Fruit fly (Drosophila melanogaster) whole organism, prepupa: ENCODE data around the gene CG7029.
A peak's percentile ranks its signal among the peaks of the same experiment; 100 is the strongest.

Source experiments
- Blimp-1 ChIP-seq: fragments of 200-800 bp; sonication (Bioruptor generic); optimal IDR thresholded peaks from 3 replicates; lab custom pipeline; 2017; ENCODE audit warnings: missing biosample characterization, missing genetic modification characterization, mild to moderate bottlenecking, moderate library complexity, missing genetic modification reagents
- CG10631 ChIP-seq: fragments of 200-800 bp; sonication (Bioruptor generic); optimal IDR thresholded peaks from 2 replicates; lab custom pipeline; 2016; ENCODE audit warnings: missing biosample characterization, missing genetic modification characterization
- CG10669 ChIP-seq: fragments of 200-800 bp; sonication (Bioruptor generic); optimal IDR thresholded peaks from 3 replicates; lab custom pipeline; 2018; ENCODE audit warnings: missing biosample characterization, mild to moderate bottlenecking, missing genetic modification characterization, moderate library complexity
- CG11294 ChIP-seq: fragments of 200-800 bp; sonication (Bioruptor generic); IDR thresholded peaks from 2 replicates; pipeline ENCODE4 v1.3.6; 2022; ENCODE audit warnings: missing biosample characterization, missing genetic modification characterization
- CG11762 ChIP-seq: fragments of 200-800 bp; sonication (Bioruptor generic); optimal IDR thresholded peaks from 3 replicates; lab custom pipeline; 2016; ENCODE audit warnings: missing biosample characterization, missing genetic modification characterization; ENCODE audit not compliant: insufficient read depth
- CG11902 ChIP-seq: fragments of 200-800 bp; sonication (Bioruptor generic); optimal IDR thresholded peaks from 3 replicates; lab custom pipeline; 2016; ENCODE audit warnings: missing biosample characterization, missing genetic modification characterization
- CG15336 ChIP-seq: fragments of 200-800 bp; sonication (Bioruptor generic); IDR thresholded peaks from 2 replicates; pipeline ENCODE4 v1.3.6; 2022; ENCODE audit warnings: missing biosample characterization, missing genetic modification characterization
- CG16779 ChIP-seq: fragments of 200-800 bp; sonication (Bioruptor generic); optimal IDR thresholded peaks from 3 replicates; lab custom pipeline; 2017; ENCODE audit warnings: missing biosample characterization, mild to moderate bottlenecking, missing genetic modification characterization
- CG31627 ChIP-seq: fragments of 200-800 bp; sonication (Bioruptor generic); optimal IDR thresholded peaks from 3 replicates; lab custom pipeline; 2016; ENCODE audit warnings: missing biosample characterization, missing genetic modification characterization
- CG32006 ChIP-seq: fragments of 200-800 bp; sonication (Bioruptor generic); optimal IDR thresholded peaks from 3 replicates; lab custom pipeline; 2017; ENCODE audit warnings: missing biosample characterization, mild to moderate bottlenecking, missing genetic modification characterization
- CG34406 ChIP-seq: fragments of 200-800 bp; sonication (Bioruptor generic); optimal IDR thresholded peaks from 3 replicates; lab custom pipeline; 2016; ENCODE audit warnings: missing biosample characterization, missing genetic modification characterization
- CG3919 ChIP-seq: fragments of 200-800 bp; sonication (Bioruptor generic); optimal IDR thresholded peaks from 3 replicates; lab custom pipeline; 2016; ENCODE audit warnings: missing biosample characterization, missing genetic modification characterization
- CG4318 ChIP-seq: fragments of 200-800 bp; sonication (Bioruptor generic); optimal IDR thresholded peaks from 3 replicates; lab custom pipeline; 2017; ENCODE audit warnings: missing biosample characterization, mild to moderate bottlenecking, missing genetic modification characterization
- CG6163 ChIP-seq: fragments of 200-800 bp; sonication (Bioruptor generic); IDR thresholded peaks from 3 replicates; pipeline ENCODE4 v1.3.6; 2022; ENCODE audit warnings: missing biosample characterization, missing genetic modification characterization
- CG6808 ChIP-seq: fragments of 200-800 bp; sonication (Bioruptor generic); optimal IDR thresholded peaks from 3 replicates; lab custom pipeline; 2017; ENCODE audit warnings: missing biosample characterization, missing genetic modification characterization, mild to moderate bottlenecking, moderate library complexity, missing genetic modification reagents
- CG6854 ChIP-seq: fragments of 200-800 bp; sonication (Bioruptor generic); optimal IDR thresholded peaks from 2 replicates; lab custom pipeline; 2017; ENCODE audit warnings: missing biosample characterization, mild to moderate bottlenecking, missing genetic modification characterization
- CG7368 ChIP-seq: fragments of 200-800 bp; sonication (Bioruptor generic); optimal IDR thresholded peaks from 3 replicates; lab custom pipeline; 2016; ENCODE audit warnings: missing biosample characterization, missing genetic modification characterization
- CG8119 ChIP-seq: fragments of 200-800 bp; sonication (Bioruptor generic); IDR thresholded peaks from 3 replicates; pipeline ENCODE4 v1.3.6; 2022; ENCODE audit warnings: missing biosample characterization, missing genetic modification characterization
- CG8632 ChIP-seq: fragments of 200-800 bp; sonication (Bioruptor generic); optimal IDR thresholded peaks from 3 replicates; lab custom pipeline; 2016; ENCODE audit warnings: missing biosample characterization, missing genetic modification characterization
- Eip78C ChIP-seq: fragments of 200-800 bp; sonication (Bioruptor generic); peaks from one replicate; lab custom pipeline; 2016; ENCODE audit warnings: missing biosample characterization, missing genetic modification characterization
- Ets96B ChIP-seq: fragments of 200-800 bp; optimal IDR thresholded peaks from 2 replicates; lab custom pipeline; 2019; ENCODE audit warnings: missing biosample characterization, mild to moderate bottlenecking, missing genetic modification characterization, moderate library complexity
- Gug ChIP-seq: fragments of 200-800 bp; sonication (Bioruptor generic); IDR thresholded peaks from 2 replicates; pipeline ENCODE4 v1.3.6; 2022; ENCODE audit warnings: missing biosample characterization, missing genetic modification characterization
- Hr38 ChIP-seq: sonication (Bioruptor generic); optimal IDR thresholded peaks from 2 replicates; lab custom pipeline; 2016; ENCODE audit warnings: missing biosample characterization, missing genetic modification characterization
- Hr39 ChIP-seq: fragments of 200-800 bp; sonication (Bioruptor generic); optimal IDR thresholded peaks from 2 replicates; lab custom pipeline; 2016; ENCODE audit warnings: missing biosample characterization, missing genetic modification characterization
- Lpt ChIP-seq: fragments of 200-800 bp; sonication (Bioruptor generic); optimal IDR thresholded peaks from 3 replicates; lab custom pipeline; 2016; ENCODE audit warnings: missing biosample characterization, missing genetic modification characterization
- Met ChIP-seq: fragments of 200-800 bp; sonication (Bioruptor generic); optimal IDR thresholded peaks from 3 replicates; lab custom pipeline; 2016; ENCODE audit warnings: missing biosample characterization, missing genetic modification characterization
- Smox ChIP-seq: fragments of 200-800 bp; sonication (Bioruptor generic); optimal IDR thresholded peaks from 3 replicates; lab custom pipeline; 2016; ENCODE audit warnings: missing biosample characterization, missing genetic modification characterization
- Sox102F ChIP-seq: fragments of 200-800 bp; sonication (Bioruptor generic); optimal IDR thresholded peaks from 2 replicates; lab custom pipeline; 2016; ENCODE audit warnings: missing biosample characterization, mild to moderate bottlenecking, missing genetic modification characterization
- Sox14 ChIP-seq: fragments of 200-800 bp; sonication (Bioruptor generic); optimal IDR thresholded peaks from 3 replicates; lab custom pipeline; 2016; ENCODE audit warnings: missing biosample characterization, missing genetic modification characterization
- Sox15 ChIP-seq: fragments of 200-800 bp; sonication (Bioruptor generic); optimal IDR thresholded peaks from 3 replicates; lab custom pipeline; 2016; ENCODE audit warnings: missing biosample characterization, missing genetic modification characterization
- achi ChIP-seq: fragments of 200-800 bp; sonication (Bioruptor generic); optimal IDR thresholded peaks from 3 replicates; lab custom pipeline; 2016; ENCODE audit warnings: missing biosample characterization, missing genetic modification characterization
- acj6 ChIP-seq: fragments of 200-800 bp; sonication (Bioruptor generic); optimal IDR thresholded peaks from 3 replicates; lab custom pipeline; 2016; ENCODE audit warnings: missing biosample characterization, missing genetic modification characterization
- dac ChIP-seq: fragments of 200-800 bp; sonication (Bioruptor generic); optimal IDR thresholded peaks from 2 replicates; lab custom pipeline; 2017; ENCODE audit warnings: missing biosample characterization, mild to moderate bottlenecking, missing genetic modification characterization
- dsx ChIP-seq: fragments of 200-800 bp; optimal IDR thresholded peaks from 3 replicates; lab custom pipeline; 2019; ENCODE audit warnings: missing biosample characterization, mild to moderate bottlenecking, missing genetic modification characterization, moderate library complexity; ENCODE audit not compliant: poor library complexity, severe bottlenecking
- eg ChIP-seq: fragments of 200-800 bp; sonication (Bioruptor generic); IDR thresholded peaks from 3 replicates; pipeline ENCODE4 v1.3.6; 2022; ENCODE audit warnings: missing biosample characterization, missing genetic modification characterization
- esn ChIP-seq: fragments of 200-800 bp; sonication (Bioruptor generic); optimal IDR thresholded peaks from 2 replicates; lab custom pipeline; 2016; ENCODE audit warnings: missing biosample characterization, mild to moderate bottlenecking, missing genetic modification characterization, moderate library complexity
- fd59A ChIP-seq: fragments of 200-800 bp; sonication (Bioruptor generic); optimal IDR thresholded peaks from 2 replicates; lab custom pipeline; 2017; ENCODE audit warnings: missing biosample characterization, mild to moderate bottlenecking, missing genetic modification characterization, missing genetic modification reagents
- fd85E ChIP-seq: fragments of 200-800 bp; sonication (Bioruptor generic); optimal IDR thresholded peaks from 3 replicates; lab custom pipeline; 2016; ENCODE audit warnings: missing biosample characterization, missing genetic modification characterization
- fkh ChIP-seq: fragments of 200-800 bp; sonication (Bioruptor generic); optimal IDR thresholded peaks from 3 replicates; lab custom pipeline; 2017; ENCODE audit warnings: missing biosample characterization, mild to moderate bottlenecking, missing genetic modification characterization, moderate library complexity
- lz ChIP-seq: fragments of 200-800 bp; sonication (Bioruptor generic); optimal IDR thresholded peaks from 3 replicates; lab custom pipeline; 2016; ENCODE audit warnings: missing biosample characterization, missing genetic modification characterization
- pdm3 ChIP-seq: fragments of 200-800 bp; sonication (Bioruptor generic); optimal IDR thresholded peaks from 3 replicates; lab custom pipeline; 2016; ENCODE audit warnings: missing biosample characterization, missing genetic modification characterization
- spab ChIP-seq: fragments of 200-800 bp; sonication (Bioruptor generic); optimal IDR thresholded peaks from 2 replicates; lab custom pipeline; 2017; ENCODE audit warnings: missing biosample characterization, mild to moderate bottlenecking, missing genetic modification characterization, missing genetic modification reagents
- ss ChIP-seq, 2 experiments: fragments of 200-800 bp; sonication (Bioruptor generic); optimal IDR thresholded peaks; 2 replicates in 1 of 2; 3 replicates in 1 of 2; lab custom pipeline; 2017 to 2018; ENCODE audit warnings: mild to moderate bottlenecking in 2 of 2, missing biosample characterization in 2 of 2, missing genetic modification characterization in 2 of 2, moderate library complexity in 1 of 2
- svp ChIP-seq: fragments of 200-800 bp; sonication (Bioruptor generic); peaks from one replicate; lab custom pipeline; 2016; ENCODE audit warnings: missing biosample characterization, missing genetic modification characterization
- topi ChIP-seq: fragments of 200-800 bp; sonication (Bioruptor generic); optimal IDR thresholded peaks from 3 replicates; lab custom pipeline; 2016; ENCODE audit warnings: missing biosample characterization, missing genetic modification characterization
- vri ChIP-seq: fragments of 200-800 bp; sonication (Bioruptor generic); optimal IDR thresholded peaks from 3 replicates; lab custom pipeline; 2016; ENCODE audit warnings: missing biosample characterization, mild to moderate bottlenecking, missing genetic modification characterization

The CG7029 gene

DNA sequence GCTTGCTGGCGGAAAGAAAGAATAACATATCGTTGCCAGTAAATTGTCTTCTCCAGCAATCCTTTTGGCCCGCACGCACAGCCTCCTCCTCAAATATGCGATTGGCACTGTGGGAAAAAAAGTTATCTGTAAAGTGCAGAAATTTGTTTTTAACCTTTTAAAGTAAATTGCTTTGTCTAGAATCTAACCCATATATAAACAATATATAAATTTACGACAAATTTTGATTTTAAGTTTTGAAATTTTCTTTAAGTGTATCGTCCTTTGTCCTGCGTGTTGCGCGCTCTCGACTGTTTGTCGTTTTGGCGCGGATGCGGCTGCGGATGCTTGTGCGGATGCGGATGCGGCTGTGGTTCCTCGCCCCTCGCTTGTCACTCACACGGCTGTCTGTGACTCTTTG, 56.4 kb downstream of the CG7029 start:
- TF ChIP-seq lz (GFP tag; lab: Kevin White, UChicago), result no peak
- TF ChIP-seq CG10669 (GFP tag; lab: Kevin White, UChicago), result peak; percentile 0
- peak; percentile 63 for TF ChIP-seq svp (GFP tag; lab: Kevin White, UChicago)
- no peak for TF ChIP-seq fd85E (GFP tag; lab: Kevin White, UChicago)
- no peak for TF ChIP-seq achi
- TF ChIP-seq CG10631 (GFP tag; lab: Kevin White, UChicago), result peak; percentile 2
- TF ChIP-seq CG32006 (GFP tag; lab: Kevin White, UChicago), result peak; percentile 20
- peak; percentile 61 for TF ChIP-seq Eip78C (GFP tag; lab: Kevin White, UChicago)
- TF ChIP-seq Ets96B (tag; lab: Kevin White, UChicago), result peak; percentile 21
- TF ChIP-seq CG6163 (GFP tag; lab: Robert Waterston, UW), result peak; percentile 45; the same call in 1 of the 3 replicates
- peak; percentile 6 for TF ChIP-seq CG3919 (GFP tag; lab: Kevin White, UChicago)
- TF ChIP-seq, all 60 proteins: peak for 8

DNA sequence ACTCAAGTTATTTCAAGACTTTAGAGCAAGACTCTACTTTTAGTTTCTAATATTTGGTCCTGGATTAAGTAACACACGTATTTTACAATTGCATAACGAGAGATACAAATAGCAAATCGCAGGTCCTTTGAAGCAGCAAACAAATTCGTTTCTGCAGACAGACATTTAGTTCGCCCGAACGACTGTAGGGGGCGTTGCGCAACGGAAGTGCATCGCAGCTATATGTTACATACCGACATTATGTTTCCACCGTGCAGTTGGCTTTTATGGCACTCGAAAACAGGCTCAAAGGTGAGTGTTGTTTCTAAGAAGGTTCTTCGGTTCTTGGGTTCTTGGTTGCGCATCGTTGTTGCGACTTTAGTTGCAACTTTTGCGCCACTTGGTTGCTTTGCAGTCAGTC, 59.6 kb downstream of the CG7029 start:
- no peak for TF ChIP-seq Blimp-1
- TF ChIP-seq pdm3 (GFP tag; lab: Kevin White, UChicago), result no peak
- TF ChIP-seq CG4318 (GFP tag; lab: Kevin White, UChicago), result no peak
- no peak for TF ChIP-seq fd59A
- TF ChIP-seq esn (GFP tag; lab: Kevin White, UChicago), result no peak
- no peak for TF ChIP-seq CG11294 (GFP tag; lab: Robert Waterston, UW)
- no peak for TF ChIP-seq vri (GFP tag; lab: Kevin White, UChicago)
- TF ChIP-seq CG15336 (GFP tag; lab: Robert Waterston, UW), result no peak
- TF ChIP-seq CG8632, result no peak
- TF ChIP-seq CG16779 (tag; lab: Kevin White, UChicago), result no peak
- TF ChIP-seq eg (GFP tag; lab: Robert Waterston, UW), result no peak
- no peak for TF ChIP-seq dac (GFP tag; lab: Kevin White, UChicago)
- TF ChIP-seq Met, result no peak
- no peak for TF ChIP-seq dsx (GFP tag; lab: Kevin White, UChicago)
- no peak for TF ChIP-seq Sox15 (GFP tag; lab: Kevin White, UChicago)
- no peak for TF ChIP-seq spab (GFP tag; lab: Kevin White, UChicago)
- TF ChIP-seq Hr38 (GFP tag; lab: Kevin White, UChicago), result no peak

DNA sequence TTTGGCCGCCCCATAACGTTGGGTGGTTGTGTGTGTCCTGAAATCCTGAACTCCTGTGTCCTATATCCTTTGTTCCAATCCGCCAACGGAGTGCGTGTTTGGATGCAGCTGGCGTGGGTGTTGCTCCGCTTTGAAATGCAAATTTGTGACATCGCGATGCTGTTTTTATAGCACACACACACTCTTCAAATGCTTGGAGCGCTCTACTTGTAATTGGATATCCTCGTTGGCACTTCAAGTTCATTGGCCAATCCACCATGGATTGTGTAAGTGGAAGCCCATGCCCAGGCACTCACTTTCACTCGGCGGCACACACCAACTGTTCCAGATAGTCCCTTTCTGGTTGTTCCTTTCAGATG, 65.4 kb downstream of the CG7029 start, which contains the start of gene CG13840:
Gene CG13840 (minus strand): TSS at position 101 of the 359 bp plus-strand sequence.
- TF ChIP-seq Sox102F (GFP tag; lab: Kevin White, UChicago) (no peak), CG6808 (GFP tag; lab: Kevin White, UChicago) (no peak), pdm3 (GFP tag; lab: Kevin White, UChicago) (no peak), fkh (GFP tag; lab: Kevin White, UChicago) (no peak), Hr38 (GFP tag; lab: Kevin White, UChicago) (no peak), Sox14 (GFP tag; lab: Kevin White, UChicago) (no peak), Lpt (no peak), Hr39 (GFP tag; lab: Kevin White, UChicago) (no peak), Smox (GFP tag; lab: Kevin White, UChicago) (no peak)

DNA sequence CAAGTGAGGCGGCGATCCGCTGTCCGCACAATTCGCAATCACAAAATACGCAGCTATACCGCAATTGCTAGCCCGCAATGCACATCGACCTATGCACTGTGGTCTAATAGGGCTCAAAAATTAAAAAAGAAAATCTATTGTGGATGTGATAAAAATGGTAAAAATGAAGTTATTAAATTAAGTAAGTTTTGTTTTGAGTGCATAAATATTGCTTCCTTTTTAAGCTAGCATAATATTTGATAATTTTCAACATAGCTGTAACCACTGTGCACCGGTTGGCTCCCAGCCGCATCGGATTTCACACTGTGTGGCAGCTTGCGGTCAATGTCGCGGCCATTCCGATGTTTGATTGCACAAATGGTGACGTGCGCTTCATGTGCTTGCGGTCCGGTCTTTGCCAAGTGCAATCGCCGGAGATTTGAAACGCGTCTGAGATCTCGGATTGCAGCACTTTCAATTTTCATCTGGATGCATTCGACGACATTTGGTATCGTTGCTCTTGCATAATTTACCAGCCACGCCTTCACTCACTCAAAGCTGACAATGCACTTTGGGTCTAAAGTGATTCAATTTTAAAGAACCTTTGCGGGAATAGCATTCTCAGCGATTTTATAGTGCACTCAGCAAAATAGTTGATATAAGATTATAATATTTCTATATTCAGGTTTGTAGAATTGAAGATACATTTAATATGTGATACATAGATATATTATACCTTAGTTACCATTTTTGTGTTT, 65.9 kb downstream of the CG7029 start:
- TF ChIP-seq CG34406 (GFP tag; lab: Kevin White, UChicago), result peak; percentile 18
- no peak for TF ChIP-seq CG7368
- peak; percentile 34 for TF ChIP-seq Met
- no peak for TF ChIP-seq Gug (GFP tag; lab: Robert Waterston, UW)
- peak; percentile 36 for TF ChIP-seq topi
- TF ChIP-seq acj6 (GFP tag; lab: Kevin White, UChicago), result peak; percentile 25
- peak; percentile 7 for TF ChIP-seq CG31627 (GFP tag; lab: Kevin White, UChicago)
- TF ChIP-seq CG6854 (GFP tag; lab: Kevin White, UChicago), result no peak
- TF ChIP-seq svp (GFP tag; lab: Kevin White, UChicago), result peak; percentile 75
- peak; percentile 68; the same call in 2 of the 3 replicates for TF ChIP-seq CG8119
- no peak for TF ChIP-seq CG11762
- TF ChIP-seq Lpt, result no peak
- no peak for TF ChIP-seq CG11902 (GFP tag; lab: Kevin White, UChicago)
- peak in 1 of 2 experiments; percentile 8 for TF ChIP-seq ss (GFP tag; optimal IDR thresholded peaks at IDR 0.05; lab: Kevin White, UChicago)
- TF ChIP-seq Blimp-1, result no peak
- TF ChIP-seq Eip78C (GFP tag; lab: Kevin White, UChicago), result peak; percentile 79
- peak; percentile 37 for TF ChIP-seq CG8632
